Fruit fly (Drosophila melanogaster) whole organism, embryonic: ENCODE data around the gene Gcat.
A peak's percentile ranks its signal among the peaks of the same experiment; 100 is the strongest.

Experiments
- B-H2 ChIP-seq: fragments of 200-800 bp; sonication (Bioruptor generic); optimal IDR thresholded peaks from 2 replicates; lab custom pipeline; 2018; ENCODE audit warnings: missing biosample characterization, mild to moderate bottlenecking, missing genetic modification characterization
- CG10267 ChIP-seq: fragments of 200-800 bp; sonication (Bioruptor generic); optimal IDR thresholded peaks from 2 replicates; lab custom pipeline; 2018; ENCODE audit warnings: missing biosample characterization, mild to moderate bottlenecking, missing genetic modification characterization, moderate library complexity
- CG10462 ChIP-seq: fragments of 200-800 bp; sonication (Bioruptor generic); optimal IDR thresholded peaks from 2 replicates; lab custom pipeline; 2016; ENCODE audit warnings: missing biosample characterization, missing genetic modification characterization
- CG10979 ChIP-seq: fragments of 200-800 bp; sonication (Bioruptor generic); optimal IDR thresholded peaks from 2 replicates; lab custom pipeline; 2018; ENCODE audit warnings: missing biosample characterization, mild to moderate bottlenecking, missing genetic modification characterization, moderate library complexity
- CG12744 ChIP-seq: fragments of 200-800 bp; sonication (Bioruptor generic); optimal IDR thresholded peaks from 2 replicates; lab custom pipeline; 2016; ENCODE audit warnings: missing biosample characterization, missing genetic modification characterization
- CG13123 ChIP-seq: fragments of 200-800 bp; sonication (Bioruptor generic); optimal IDR thresholded peaks from 2 replicates; lab custom pipeline; 2016; ENCODE audit warnings: missing biosample characterization, missing genetic modification characterization
- CG13624 ChIP-seq: fragments of 200-800 bp; sonication (Bioruptor generic); optimal IDR thresholded peaks from 2 replicates; lab custom pipeline; 2016; ENCODE audit warnings: missing biosample characterization, missing genetic modification characterization
- CG13775 ChIP-seq: fragments of 200-800 bp; sonication (Bioruptor generic); optimal IDR thresholded peaks from 3 replicates; lab custom pipeline; 2017; ENCODE audit warnings: missing biosample characterization, mild to moderate bottlenecking, missing genetic modification characterization
- CG13894 ChIP-seq: fragments of 200-800 bp; sonication (Bioruptor generic); optimal IDR thresholded peaks from 3 replicates; lab custom pipeline; 2018; ENCODE audit warnings: missing biosample characterization, mild to moderate bottlenecking, missing genetic modification characterization, moderate library complexity
- CG14710 ChIP-seq: fragments of 200-800 bp; sonication (Bioruptor generic); optimal IDR thresholded peaks from 3 replicates; lab custom pipeline; 2019; ENCODE audit warnings: missing biosample characterization, mild to moderate bottlenecking, missing genetic modification characterization, moderate library complexity
- CG14860 ChIP-seq: fragments of 200-800 bp; sonication (Bioruptor generic); IDR thresholded peaks from 3 replicates; pipeline ENCODE4 v1.3.6; 2022; ENCODE audit warnings: missing biosample characterization, missing genetic modification characterization; ENCODE audit not compliant: partially characterized antibody
- CG15601 ChIP-seq: fragments of 200-800 bp; sonication (Bioruptor generic); optimal IDR thresholded peaks from 3 replicates; lab custom pipeline; 2019; ENCODE audit warnings: missing biosample characterization, mild to moderate bottlenecking, missing genetic modification characterization, moderate library complexity
- CG17829 ChIP-seq: fragments of 200-800 bp; optimal IDR thresholded peaks from 2 replicates; lab custom pipeline; 2019; ENCODE audit warnings: missing biosample characterization, mild to moderate bottlenecking, missing genetic modification characterization, moderate library complexity
- CG17912 ChIP-seq: fragments of 200-800 bp; sonication (Bioruptor generic); optimal IDR thresholded peaks from 2 replicates; lab custom pipeline; 2018; ENCODE audit warnings: missing biosample characterization, mild to moderate bottlenecking, missing genetic modification characterization
- CG1832 ChIP-seq: fragments of 200-800 bp; sonication (Bioruptor generic); optimal IDR thresholded peaks from 2 replicates; lab custom pipeline; 2017; ENCODE audit warnings: missing biosample characterization, mild to moderate bottlenecking, missing genetic modification characterization, inconsistent platforms
- CG2120 ChIP-seq: fragments of 200-800 bp; sonication (Bioruptor generic); optimal IDR thresholded peaks from 3 replicates; lab custom pipeline; 2016; ENCODE audit warnings: missing biosample characterization, missing genetic modification characterization
- CG3847 ChIP-seq: fragments of 200-800 bp; sonication (Bioruptor generic); IDR thresholded peaks from 2 replicates; pipeline ENCODE4 v1.3.6; 2022; ENCODE audit warnings: missing biosample characterization, missing genetic modification characterization
- CG3995 ChIP-seq: fragments of 200-800 bp; sonication (Bioruptor generic); optimal IDR thresholded peaks from 3 replicates; lab custom pipeline; 2016; ENCODE audit warnings: missing biosample characterization, missing genetic modification characterization
- CG4360 ChIP-seq: fragments of 200-800 bp; sonication (Bioruptor generic); IDR thresholded peaks from 2 replicates; pipeline ENCODE4 v1.3.6; 2022; ENCODE audit warnings: missing biosample characterization, missing genetic modification characterization
- CG4424 ChIP-seq: fragments of 200-800 bp; sonication (Bioruptor generic); optimal IDR thresholded peaks from 3 replicates; lab custom pipeline; 2016; ENCODE audit warnings: missing biosample characterization, missing genetic modification characterization
- CG4730 ChIP-seq: fragments of 200-800 bp; sonication (Bioruptor generic); IDR thresholded peaks from 2 replicates; pipeline ENCODE4 v1.3.6; 2022; ENCODE audit warnings: missing biosample characterization, missing genetic modification characterization
- CG6791 ChIP-seq: fragments of 200-800 bp; sonication (Bioruptor generic); IDR thresholded peaks from 3 replicates; pipeline ENCODE4 v1.3.6; 2022; ENCODE audit warnings: missing biosample characterization, missing genetic modification characterization; ENCODE audit not compliant: partially characterized antibody
- CG8924 ChIP-seq: fragments of 200-800 bp; optimal IDR thresholded peaks from 3 replicates; lab custom pipeline; 2019; ENCODE audit warnings: missing biosample characterization, mild to moderate bottlenecking, missing genetic modification characterization, moderate library complexity
- CG8944 ChIP-seq: fragments of 200-800 bp; sonication (Bioruptor generic); optimal IDR thresholded peaks from 3 replicates; lab custom pipeline; 2016; ENCODE audit warnings: missing biosample characterization, missing genetic modification characterization
- CoRest ChIP-seq: fragments of 200-800 bp; sonication (Bioruptor generic); optimal IDR thresholded peaks from 3 replicates; lab custom pipeline; 2018; ENCODE audit warnings: missing biosample characterization, mild to moderate bottlenecking, missing genetic modification characterization, moderate library complexity
- Dfd ChIP-seq, 2 experiments: fragments of >200 bp; optimal IDR thresholded peaks; 2 replicates each; lab custom pipeline; 2017; ENCODE audit warnings: missing biosample characterization in 2 of 2, missing genetic modification characterization in 2 of 2
- Doc3 ChIP-seq: fragments of 200-800 bp; sonication (Bioruptor generic); IDR thresholded peaks from 3 replicates; pipeline ENCODE4 v1.3.6; 2022; ENCODE audit warnings: missing biosample characterization, missing genetic modification characterization; ENCODE audit not compliant: partially characterized antibody
- Fer3 ChIP-seq: fragments of 200-800 bp; sonication (Bioruptor generic); optimal IDR thresholded peaks from 2 replicates; lab custom pipeline; 2018; ENCODE audit warnings: missing biosample characterization, mild to moderate bottlenecking, missing genetic modification characterization, moderate library complexity
- HLH3B ChIP-seq: fragments of 200-800 bp; sonication (Bioruptor generic); IDR thresholded peaks from 2 replicates; pipeline ENCODE4 v1.3.6; 2022; ENCODE audit warnings: missing biosample characterization, missing genetic modification characterization
- Mes4 ChIP-seq: fragments of 200-800 bp; sonication (Bioruptor generic); optimal IDR thresholded peaks from 2 replicates; lab custom pipeline; 2016; ENCODE audit warnings: missing biosample characterization, missing genetic modification characterization
- Nf-YB ChIP-seq: fragments of 200-800 bp; sonication (Bioruptor generic); optimal IDR thresholded peaks from 3 replicates; lab custom pipeline; 2019; ENCODE audit warnings: missing biosample characterization, mild to moderate bottlenecking, missing genetic modification characterization, moderate library complexity
- Oli ChIP-seq: fragments of 200-800 bp; sonication (Bioruptor generic); optimal IDR thresholded peaks from 2 replicates; lab custom pipeline; 2018; ENCODE audit warnings: missing biosample characterization, mild to moderate bottlenecking, missing genetic modification characterization, moderate library complexity
- Ssrp ChIP-seq: fragments of 200-800 bp; sonication (Bioruptor generic); optimal IDR thresholded peaks from 2 replicates; lab custom pipeline; 2018; ENCODE audit warnings: missing biosample characterization, mild to moderate bottlenecking, missing genetic modification characterization, moderate library complexity
- Taf1 ChIP-seq: fragments of 200-800 bp; sonication (Bioruptor generic); IDR thresholded peaks from 2 replicates; pipeline ENCODE4 v1.3.6; 2022; ENCODE audit warnings: missing biosample characterization, missing genetic modification characterization
- ash1 ChIP-seq: fragments of 200-800 bp; sonication (Bioruptor generic); optimal IDR thresholded peaks from 2 replicates; lab custom pipeline; 2018; ENCODE audit warnings: missing biosample characterization, mild to moderate bottlenecking, missing genetic modification characterization
- ato ChIP-seq: fragments of 200-800 bp; sonication (Bioruptor generic); IDR thresholded peaks from 2 replicates; pipeline ENCODE4 v1.3.6; 2022; ENCODE audit warnings: missing biosample characterization, missing genetic modification characterization; ENCODE audit not compliant: partially characterized antibody
- chinmo ChIP-seq: fragments of 200-800 bp; sonication (Bioruptor generic); IDR thresholded peaks from 4 replicates; pipeline ENCODE4 v1.3.6; 2022; ENCODE audit warnings: missing biosample characterization, missing genetic modification characterization; ENCODE audit not compliant: partially characterized antibody
- da ChIP-seq: fragments of 200-800 bp; sonication (Bioruptor generic); optimal IDR thresholded peaks from 2 replicates; lab custom pipeline; 2016; ENCODE audit warnings: missing biosample characterization, missing genetic modification characterization
- dati ChIP-seq: fragments of 200-800 bp; sonication (Bioruptor generic); IDR thresholded peaks from 2 replicates; pipeline ENCODE4 v1.3.6; 2022; ENCODE audit warnings: missing biosample characterization, missing genetic modification characterization
- dmrt11E ChIP-seq: fragments of 200-800 bp; sonication (Bioruptor generic); optimal IDR thresholded peaks from 3 replicates; lab custom pipeline; 2018; ENCODE audit warnings: missing biosample characterization, mild to moderate bottlenecking, missing genetic modification characterization, moderate library complexity
- dmrt99B ChIP-seq: fragments of 200-800 bp; sonication (Bioruptor generic); optimal IDR thresholded peaks from 2 replicates; lab custom pipeline; 2018; ENCODE audit warnings: missing biosample characterization, mild to moderate bottlenecking, missing genetic modification characterization, moderate library complexity
- eve ChIP-seq, 2 experiments: fragments of >200 bp; optimal IDR thresholded peaks; 2 replicates each; lab custom pipeline; 2017; ENCODE audit warnings: missing biosample characterization in 2 of 2, missing genetic modification characterization in 2 of 2
- fd102C ChIP-seq: fragments of 200-800 bp; sonication (Bioruptor generic); optimal IDR thresholded peaks from 2 replicates; lab custom pipeline; 2018; ENCODE audit warnings: missing biosample characterization, mild to moderate bottlenecking, missing genetic modification characterization, moderate library complexity
- hkb ChIP-seq, 2 experiments: fragments of 200-800 bp in 1 of 2; fragments of >200 bp in 1 of 2; sonication (Bioruptor generic) in 1 of 2; IDR thresholded peaks in 1 of 2; optimal IDR thresholded peaks in 1 of 2; 2 replicates each; pipeline versions ENCODE4 v1.3.6 to Lab custom; 2017 to 2022; ENCODE audit warnings: missing biosample characterization in 1 of 2, missing genetic modification characterization in 1 of 2
- jumu ChIP-seq: fragments of 200-800 bp; sonication (Bioruptor generic); optimal IDR thresholded peaks from 3 replicates; lab custom pipeline; 2016; ENCODE audit warnings: missing biosample characterization, missing genetic modification characterization
- klu ChIP-seq: fragments of 200-800 bp; sonication (Bioruptor generic); IDR thresholded peaks from 2 replicates; pipeline ENCODE4 v1.3.6; 2022; ENCODE audit warnings: missing biosample characterization, missing genetic modification characterization
- knrl ChIP-seq: fragments of 200-800 bp; sonication (Bioruptor generic); IDR thresholded peaks from 3 replicates; pipeline ENCODE4 v1.3.6; 2022; ENCODE audit warnings: missing biosample characterization, missing genetic modification characterization; ENCODE audit not compliant: partially characterized antibody
- pfk ChIP-seq: fragments of 200-800 bp; sonication (Bioruptor generic); optimal IDR thresholded peaks from 2 replicates; lab custom pipeline; 2018; ENCODE audit warnings: missing biosample characterization, mild to moderate bottlenecking, missing genetic modification characterization, moderate library complexity
- sob ChIP-seq: fragments of 200-800 bp; sonication (Bioruptor generic); IDR thresholded peaks from 2 replicates; pipeline ENCODE4 v1.3.6; 2022; ENCODE audit warnings: missing biosample characterization, missing genetic modification characterization
- tup ChIP-seq: fragments of 200-800 bp; sonication (Bioruptor generic); optimal IDR thresholded peaks from 2 replicates; lab custom pipeline; 2016; ENCODE audit warnings: missing biosample characterization, mild to moderate bottlenecking, missing genetic modification characterization, moderate library complexity

Gcat gene

dm6 chr3L:11833296-11833717 lies 32.6 kb upstream of the Gcat start, which contains the start of gene CycA (continued):
- TF ChIP-seq klu (no peak), CG3847 (GFP tag; lab: Robert Waterston, UW) (peak; percentile 72), CG12744 (GFP tag; lab: Kevin White, UChicago) (no peak), CG8924 (tag; lab: Kevin White, UChicago) (peak; percentile 66), Mes4 (GFP tag; lab: Kevin White, UChicago) (no peak), Doc3 (GFP tag; lab: Robert Waterston, UW) (peak; percentile 67), CG6791 (GFP tag; lab: Robert Waterston, UW) (peak; percentile 88), knrl (GFP tag; lab: Robert Waterston, UW) (peak; percentile 90), Oli (tag; lab: Kevin White, UChicago) (no peak), tup (GFP tag; lab: Kevin White, UChicago) (no peak), CG15601 (tag; lab: Kevin White, UChicago) (peak; percentile 51), Ssrp (tag; lab: Kevin White, UChicago) (no peak), dmrt99B (tag; lab: Kevin White, UChicago) (no peak), sob (GFP tag; lab: Robert Waterston, UW) (0 out of 2 replicates have a peak, but pooled peaks have one; percentile 7), CG10979 (tag; lab: Kevin White, UChicago) (no peak), CG17829 (tag; lab: Kevin White, UChicago) (peak; percentile 47), CG13894 (tag; lab: Kevin White, UChicago) (no peak), HLH3B (GFP tag; lab: Robert Waterston, UW) (no peak), B-H2 (no peak), CG14710 (tag; lab: Kevin White, UChicago) (peak; percentile 79), Taf1 (GFP tag; lab: Robert Waterston, UW) (no peak), ash1 (GFP tag; lab: Kevin White, UChicago) (no peak), CG13775 (GFP tag; lab: Kevin White, UChicago) (no peak), dati (GFP tag; lab: Robert Waterston, UW) (no peak), da (GFP tag; lab: Kevin White, UChicago) (no peak), jumu (no peak), CG13624 (peak; percentile 31), CG3995 (GFP tag; lab: Kevin White, UChicago) (peak; percentile 12), dmrt11E (no peak), fd102C (GFP tag; lab: Kevin White, UChicago) (no peak), CG4730 (GFP tag; lab: Robert Waterston, UW) (no peak), chinmo (GFP tag; lab: Robert Waterston, UW) (peak; percentile 84), CG10267 (tag; lab: Kevin White, UChicago) (peak; percentile 62), CG1832 (GFP tag; lab: Kevin White, UChicago) (no peak), CG14860 (GFP tag; lab: Robert Waterston, UW) (peak; percentile 68), CG13123 (GFP tag; lab: Kevin White, UChicago) (no peak), CG4424 (GFP tag; lab: Kevin White, UChicago) (no peak), pfk (GFP tag; lab: Kevin White, UChicago) (no peak), CG17912 (GFP tag; lab: Kevin White, UChicago) (no peak), Fer3 (tag; lab: Kevin White, UChicago) (no peak), CG4360 (GFP tag; lab: Robert Waterston, UW) (no peak), CG8944 (GFP tag; lab: Kevin White, UChicago) (no peak), eve (GFP tag; optimal IDR thresholded peaks at IDR 0.05; lab: Kevin White, UChicago) (no peak), Nf-YB (no peak), CG10462 (no peak), CG2120 (GFP tag; lab: Kevin White, UChicago) (peak; percentile 13), hkb (optimal IDR thresholded peaks at IDR 0.05; lab: Kevin White, UChicago) (peak; percentile 12), hkb (GFP tag; IDR thresholded peaks at IDR 0.05; lab: Robert Waterston, UW) (0 out of 2 replicates have a peak, but pooled peaks have one; percentile 13), CoRest (tag; lab: Kevin White, UChicago) (peak; percentile 65), ato (GFP tag; lab: Robert Waterston, UW) (peak; percentile 85), Dfd (GFP tag; optimal IDR thresholded peaks at IDR 0.05; lab: Kevin White, UChicago) (no peak)
